Worm (Caenorhabditis elegans): ENCODE results near the gene sre-46.

The sre-46 gene

ce11 chrII:13694712-13695111 is 26.4 kb downstream of the sre-46 start, which contains the start of gene rpoa-1:
TSS of gene rpoa-1 (minus strand) at chrII:13694795.
- no peak for TF ChIP-seq W03F9.2 (tag; optimal IDR thresholded peaks at IDR 0.05)
- TF ChIP-seq dao-5 (tag; optimal IDR thresholded peaks at IDR 0.05), result no peak
- TF ChIP-seq him-1 (tag; optimal IDR thresholded peaks at IDR 0.05), result no peak

DNA sequence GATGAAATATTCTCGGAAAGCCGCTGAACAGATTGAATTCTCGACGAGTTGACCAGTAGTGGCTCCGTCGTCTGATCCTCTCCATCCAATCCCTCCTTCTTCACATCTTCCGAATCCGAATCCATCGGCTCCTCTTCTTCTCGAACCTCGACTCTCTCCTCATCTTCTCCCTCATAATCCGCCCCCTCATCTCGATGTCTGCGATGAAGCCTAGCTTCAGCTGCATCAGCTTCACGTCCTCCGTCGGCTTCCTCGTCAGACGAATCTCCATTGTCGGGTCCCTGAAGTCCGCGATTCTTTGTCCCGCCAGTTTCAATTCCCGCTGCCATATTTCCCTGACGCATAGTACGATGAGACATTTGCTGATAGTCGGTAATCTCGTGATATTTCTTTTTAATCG is 35.5 kb downstream of the sre-46 start:
- no peak for TF ChIP-seq him-1 (tag; optimal IDR thresholded peaks at IDR 0.05)
- no peak for TF ChIP-seq W03F9.2 (tag; optimal IDR thresholded peaks at IDR 0.05)
- TF ChIP-seq dao-5 (tag; optimal IDR thresholded peaks at IDR 0.05), result no peak

DNA sequence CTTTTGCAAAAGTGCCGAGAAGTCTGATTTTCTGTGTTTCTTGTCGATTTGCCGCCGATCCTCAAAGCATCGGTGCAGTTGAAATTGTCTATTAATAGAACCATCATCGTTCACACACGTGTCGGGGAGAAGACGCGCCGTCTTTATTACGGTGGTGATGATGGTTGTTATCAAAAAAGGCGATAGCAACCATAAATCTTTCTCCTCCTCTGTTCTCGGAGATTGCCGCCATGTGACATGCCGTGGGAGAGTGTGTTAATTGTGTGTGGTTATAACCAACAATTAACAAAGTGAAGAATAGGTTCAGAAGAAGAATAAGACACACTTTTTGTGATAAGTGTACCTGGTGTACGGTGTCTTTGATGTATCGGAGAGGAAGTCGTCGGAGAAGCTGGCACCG is 40.1 kb downstream of the sre-46 start:
- TF ChIP-seq W03F9.2 (tag; optimal IDR thresholded peaks at IDR 0.05), result no peak
- TF ChIP-seq him-1 (tag; optimal IDR thresholded peaks at IDR 0.05), result no peak
- no peak for TF ChIP-seq dao-5 (tag; optimal IDR thresholded peaks at IDR 0.05)

ce11 chrII:13679775-13680320 is 41.3 kb downstream of the sre-46 start:
- TF ChIP-seq dao-5 (tag; optimal IDR thresholded peaks at IDR 0.05) (no peak), W03F9.2 (tag; optimal IDR thresholded peaks at IDR 0.05) (no peak), him-1 (tag; optimal IDR thresholded peaks at IDR 0.05) (no peak)

- no peak for TF ChIP-seq W03F9.2 (tag; optimal IDR thresholded peaks at IDR 0.05)
- TF ChIP-seq dao-5 (tag; optimal IDR thresholded peaks at IDR 0.05), result no peak
- TF ChIP-seq him-1 (tag; optimal IDR thresholded peaks at IDR 0.05), result no peak
Measured at ce11 chrII:13678555-13679119, 42.5 kb downstream of the sre-46 start.

- no peak for TF ChIP-seq W03F9.2 (tag; optimal IDR thresholded peaks at IDR 0.05)
- TF ChIP-seq him-1 (tag; optimal IDR thresholded peaks at IDR 0.05), result no peak
Measured at ce11 chrII:13677927-13678326, 43.2 kb downstream of the sre-46 start.

DNA sequence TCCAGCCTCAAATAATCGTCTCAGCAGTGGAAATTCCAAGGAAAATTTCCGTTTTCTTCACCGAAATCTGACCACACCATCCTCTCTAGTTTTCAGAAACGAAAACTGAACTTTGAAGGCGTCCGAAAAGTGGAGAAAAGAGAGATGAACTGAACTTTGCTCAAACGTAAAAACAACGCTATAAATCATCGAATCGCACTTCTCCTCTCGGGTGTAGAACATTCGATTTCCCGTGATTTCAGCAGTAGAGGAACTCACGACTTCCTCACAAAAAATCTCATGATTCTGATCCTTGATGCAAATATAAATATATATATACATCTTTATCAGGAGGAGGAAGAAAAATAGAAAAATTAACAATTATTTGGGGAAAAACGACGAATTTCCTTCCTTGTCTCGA is 45.9 kb downstream of the sre-46 start:
- no peak for TF ChIP-seq him-1 (tag; optimal IDR thresholded peaks at IDR 0.05)
- TF ChIP-seq dao-5 (tag; optimal IDR thresholded peaks at IDR 0.05), result no peak
- no peak for TF ChIP-seq W03F9.2 (tag; optimal IDR thresholded peaks at IDR 0.05)

DNA sequence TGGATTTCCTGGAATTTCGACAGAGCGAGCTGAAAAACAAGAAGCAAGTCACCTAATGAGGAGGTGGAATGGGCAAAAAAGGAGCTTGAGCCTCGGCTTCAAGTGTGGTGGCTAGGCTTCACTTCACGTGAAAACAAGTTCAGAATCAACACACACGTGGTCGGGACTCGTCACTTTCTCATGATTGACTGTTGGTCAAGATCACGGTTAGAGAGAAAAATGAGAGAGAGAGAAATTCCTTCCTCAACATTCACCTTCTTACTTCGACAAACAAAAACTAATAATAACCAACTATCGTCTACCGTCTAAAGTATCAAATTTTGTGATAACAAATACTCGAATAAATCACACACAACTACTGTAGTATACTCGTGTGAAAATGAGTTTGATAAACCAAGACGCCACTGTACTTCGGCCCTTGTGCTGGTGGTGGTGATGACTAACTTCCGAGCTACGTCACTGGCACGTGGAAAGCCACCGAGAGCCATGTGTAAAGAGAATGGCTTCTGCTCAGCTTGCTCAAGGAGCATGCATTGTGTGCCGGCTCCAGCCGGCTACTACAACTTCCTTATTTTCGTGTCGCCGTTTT is 47.4 kb downstream of the sre-46 start:
- TF ChIP-seq W03F9.2 (tag; optimal IDR thresholded peaks at IDR 0.05) (no peak), him-1 (tag; optimal IDR thresholded peaks at IDR 0.05) (no peak), dao-5 (tag; optimal IDR thresholded peaks at IDR 0.05) (no peak)

DNA sequence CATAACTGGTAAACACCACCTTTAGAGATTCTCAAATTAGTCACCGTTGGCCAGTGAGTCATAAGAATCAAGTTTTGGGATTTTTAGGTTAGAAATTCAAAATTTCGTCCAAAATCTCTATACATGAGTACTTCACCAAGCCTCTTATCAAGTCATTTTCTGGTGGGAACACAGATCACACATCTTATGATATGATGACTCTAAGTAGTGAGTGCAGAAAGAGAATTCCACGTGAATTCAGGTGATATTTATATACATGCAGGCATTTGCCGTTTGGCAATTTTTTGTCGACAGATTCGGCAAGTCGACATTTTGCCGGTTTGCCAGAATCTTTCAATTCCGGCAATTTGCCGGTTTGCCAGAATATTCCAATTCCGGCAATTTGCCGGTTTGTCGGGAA is 49.1 kb downstream of the sre-46 start:
- TF ChIP-seq W03F9.2 (tag; optimal IDR thresholded peaks at IDR 0.05) (no peak), dao-5 (tag; optimal IDR thresholded peaks at IDR 0.05) (no peak), him-1 (tag; optimal IDR thresholded peaks at IDR 0.05) (no peak)

- TF ChIP-seq dao-5 (tag; optimal IDR thresholded peaks at IDR 0.05) (no peak), W03F9.2 (tag; optimal IDR thresholded peaks at IDR 0.05) (no peak), him-1 (tag; optimal IDR thresholded peaks at IDR 0.05) (no peak)
Measured at ce11 chrII:13670707-13671295, 50.3 kb downstream of the sre-46 start.

ce11 chrII:13668844-13669441 is 52.2 kb downstream of the sre-46 start, which contains the start of gene C31C9.7:
TSS of gene C31C9.7 (plus strand) at chrII:13669104.
- TF ChIP-seq him-1 (tag; optimal IDR thresholded peaks at IDR 0.05), result no peak
- no peak for TF ChIP-seq dao-5 (tag; optimal IDR thresholded peaks at IDR 0.05)
- no peak for TF ChIP-seq W03F9.2 (tag; optimal IDR thresholded peaks at IDR 0.05)

Data from whole organism, L4/young adult.